Fruit fly (Drosophila melanogaster) whole organism, adult: ENCODE results near the gene Sec63.
A peak's percentile ranks its signal among the peaks of the same experiment; 100 is the strongest.

Experiments
- CG11617 ChIP-seq: fragments of 200-800 bp; sonication (Bioruptor generic); optimal IDR thresholded peaks from 2 replicates; lab custom pipeline; 2017; ENCODE audit warnings: mild to moderate bottlenecking, missing biosample characterization, missing genetic modification reagents, missing genetic modification characterization
- CG5204 ChIP-seq: fragments of 200-800 bp; sonication (Bioruptor generic); optimal IDR thresholded peaks from 2 replicates; lab custom pipeline; 2016; ENCODE audit warnings: missing biosample characterization, missing genetic modification characterization
- Crg-1 ChIP-seq: fragments of 200-800 bp; sonication (Bioruptor generic); optimal IDR thresholded peaks from 2 replicates; lab custom pipeline; 2016; ENCODE audit warnings: missing biosample characterization, missing genetic modification characterization
- Hr96 ChIP-seq: fragments of 200-800 bp; sonication (Bioruptor generic); optimal IDR thresholded peaks from 2 replicates; lab custom pipeline; 2016; ENCODE audit warnings: missing biosample characterization, missing genetic modification characterization
- Mnt ChIP-seq: fragments of 200-800 bp; sonication (Bioruptor generic); optimal IDR thresholded peaks from 2 replicates; lab custom pipeline; 2016; ENCODE audit warnings: missing biosample characterization, mild to moderate bottlenecking, missing genetic modification characterization
- cic ChIP-seq: fragments of 200-800 bp; sonication (Bioruptor generic); optimal IDR thresholded peaks from 2 replicates; lab custom pipeline; 2017; ENCODE audit warnings: missing biosample characterization, mild to moderate bottlenecking, missing genetic modification characterization, moderate library complexity
- cnc ChIP-seq, 2 experiments: fragments of >200 bp; optimal IDR thresholded peaks; 2 replicates each; lab custom pipeline; 2017
- kay ChIP-seq: fragments of 200-800 bp; sonication (Bioruptor generic); peaks from one replicate; lab custom pipeline; 2016; ENCODE audit warnings: missing biosample characterization, missing genetic modification characterization, borderline replicate concordance
- ovo ChIP-seq: fragments of 200-800 bp; sonication (Bioruptor generic); optimal IDR thresholded peaks from 2 replicates; lab custom pipeline; 2016; ENCODE audit warnings: missing biosample characterization, missing genetic modification characterization
- pad ChIP-seq: fragments of 200-800 bp; sonication (Bioruptor generic); optimal IDR thresholded peaks from 3 replicates; lab custom pipeline; 2017; ENCODE audit warnings: missing biosample characterization, missing genetic modification characterization, mild to moderate bottlenecking, moderate library complexity, missing genetic modification reagents
- tj ChIP-seq: fragments of 200-800 bp; sonication (Bioruptor generic); optimal IDR thresholded peaks from 3 replicates; lab custom pipeline; 2017; ENCODE audit warnings: missing biosample characterization, mild to moderate bottlenecking, missing genetic modification characterization, moderate library complexity

DNA sequence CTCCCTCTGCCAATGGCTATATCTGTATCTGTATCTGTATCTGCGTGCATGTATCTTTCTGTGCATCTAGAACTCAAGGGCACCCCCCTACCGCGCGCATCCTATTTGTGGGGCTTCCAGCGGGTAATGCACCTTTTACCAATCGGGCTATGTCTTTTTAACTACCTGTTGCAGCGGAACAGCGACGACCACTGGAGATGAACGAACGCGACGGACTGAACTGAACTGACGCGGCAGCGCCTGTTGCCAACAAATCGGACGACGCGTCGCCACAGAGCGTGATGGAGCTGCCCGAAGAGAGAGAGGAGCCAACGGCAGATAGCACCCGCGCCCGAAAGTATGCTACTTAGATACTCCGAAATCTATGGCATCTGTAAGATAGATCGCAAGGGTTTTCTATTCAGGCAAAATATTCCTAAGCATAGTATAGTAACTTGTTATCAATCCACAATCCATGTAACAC is 15.4 kb upstream of the Sec63 start, which contains the start of gene Cln7:
- TF ChIP-seq cnc (optimal IDR thresholded peaks at IDR 0.05; lab: Kevin White, UChicago), result no peak
- peak; percentile 86 for TF ChIP-seq CG11617 (GFP tag; lab: Kevin White, UChicago)
- TF ChIP-seq Hr96 (GFP tag; lab: Kevin White, UChicago), result no peak
- TF ChIP-seq Mnt (GFP tag; lab: Kevin White, UChicago), result peak; percentile 84
- TF ChIP-seq kay, result no peak
- peak; percentile 74 for TF ChIP-seq tj (GFP tag; lab: Kevin White, UChicago)
- no peak for TF ChIP-seq CG5204 (GFP tag; lab: Kevin White, UChicago)
- TF ChIP-seq Crg-1 (GFP tag; lab: Kevin White, UChicago), result peak; percentile 36
- TF ChIP-seq pad (GFP tag; lab: Kevin White, UChicago), result peak; percentile 48
- peak; percentile 76 for TF ChIP-seq ovo (GFP tag; lab: Kevin White, UChicago)
- peak; percentile 97 for TF ChIP-seq cic (GFP tag; lab: Kevin White, UChicago)
